Worm (Caenorhabditis elegans) whole organism, L1 larva: Measurements from ENCODE around the gene ttr-16.

Experiments
- C16A3.4 ChIP-seq: fragments of 150-350 bp; optimal IDR thresholded peaks from 2 replicates; lab custom pipeline; 2014; ENCODE audit warnings: missing biosample characterization, missing genetic modification characterization
- F16B12.6 ChIP-seq: fragments of 150-350 bp; optimal IDR thresholded peaks from 2 replicates; lab custom pipeline; 2014; ENCODE audit warnings: missing biosample characterization, missing genetic modification characterization
- aha-1 ChIP-seq: fragments of 150-350 bp; optimal IDR thresholded peaks from 2 replicates; lab custom pipeline; 2014; ENCODE audit warnings: missing biosample characterization, missing genetic modification characterization
- aly-2 ChIP-seq: fragments of 150-350 bp; optimal IDR thresholded peaks from 2 replicates; lab custom pipeline; 2014; ENCODE audit warnings: missing biosample characterization, missing genetic modification characterization
- ama-1 ChIP-seq: fragments of 150-350 bp; optimal IDR thresholded peaks from 2 replicates; lab custom pipeline; 2014
- blmp-1 ChIP-seq: fragments of 150-350 bp; optimal IDR thresholded peaks from 2 replicates; lab custom pipeline; 2014; ENCODE audit warnings: missing biosample characterization, missing genetic modification characterization
- ceh-8 ChIP-seq: fragments of 200-800 bp; sonication (Bioruptor generic); optimal IDR thresholded peaks from 2 replicates; lab custom pipeline; 2018; ENCODE audit warnings: mild to moderate bottlenecking, missing genetic modification characterization, moderate library complexity, missing compliant biosample characterization
- ceh-82 ChIP-seq, 3 experiments: fragments of 150-350 bp in 1 of 3; sonication (generic microtip) in 2 of 3; optimal IDR thresholded peaks; 2 replicates each; lab custom pipeline; 2014 to 2017; ENCODE audit warnings: missing biosample characterization in 3 of 3, missing genetic modification characterization in 3 of 3
- ceh-90 ChIP-seq: sonication (generic microtip); optimal IDR thresholded peaks from 2 replicates; lab custom pipeline; 2016; ENCODE audit warnings: missing genetic modification characterization, missing compliant biosample characterization
- ces-1 ChIP-seq: fragments of 150-350 bp; optimal IDR thresholded peaks from 2 replicates; lab custom pipeline; 2014; ENCODE audit warnings: missing biosample characterization, missing genetic modification reagents, missing genetic modification characterization
- dpl-1 ChIP-seq, 3 experiments: fragments of 150-350 bp in 2 of 3; sonication (generic microtip) in 1 of 3; optimal IDR thresholded peaks; 2 replicates each; lab custom pipeline; 2014 to 2017; ENCODE audit warnings: missing biosample characterization in 3 of 3, missing genetic modification characterization in 3 of 3, missing genetic modification reagents in 3 of 3
- dsc-1 ChIP-seq: sonication (generic microtip); optimal IDR thresholded peaks from 2 replicates; lab custom pipeline; 2016; ENCODE audit warnings: mild to moderate bottlenecking, missing genetic modification characterization, missing compliant biosample characterization
- efl-1 ChIP-seq, 4 experiments: fragments of 150-350 bp; optimal IDR thresholded peaks in 3 of 4; peaks in 1 of 4; 1 replicate in 1 of 4; 2 replicates in 3 of 4; lab custom pipeline; 2014; ENCODE audit warnings: missing biosample characterization in 2 of 4, missing genetic modification characterization in 2 of 4, missing genetic modification reagents in 2 of 4
- efl-3 ChIP-seq: fragments of 200-800 bp; sonication (Bioruptor generic); optimal IDR thresholded peaks from 2 replicates; lab custom pipeline; 2018; ENCODE audit warnings: mild to moderate bottlenecking, missing genetic modification characterization, missing compliant biosample characterization
- elt-2 ChIP-seq: sonication (generic microtip); optimal IDR thresholded peaks from 2 replicates; lab custom pipeline; 2016; ENCODE audit warnings: missing genetic modification characterization, mild to moderate bottlenecking, inconsistent platforms, missing compliant biosample characterization, missing genetic modification reagents
- ets-5 ChIP-seq: fragments of 200-800 bp; sonication (Bioruptor generic); IDR thresholded peaks from 2 replicates; pipeline ENCODE4 v1.3.6; 2022; ENCODE audit warnings: missing genetic modification characterization, missing compliant biosample characterization
- fos-1 ChIP-seq: fragments of 150-350 bp; optimal IDR thresholded peaks from 2 replicates; lab custom pipeline; 2014; ENCODE audit warnings: missing biosample characterization, missing genetic modification characterization
- hlh-4 ChIP-seq: sonication (generic microtip); optimal IDR thresholded peaks from 2 replicates; lab custom pipeline; 2016; ENCODE audit warnings: mild to moderate bottlenecking, missing genetic modification characterization, missing compliant biosample characterization
- lin-14 ChIP-seq: fragments of 200-800 bp; sonication (Bioruptor generic); optimal IDR thresholded peaks from 2 replicates; lab custom pipeline; 2018; ENCODE audit warnings: mild to moderate bottlenecking, missing genetic modification characterization, moderate library complexity, missing compliant biosample characterization
- lin-35 ChIP-seq, 2 experiments: fragments of 150-350 bp; optimal IDR thresholded peaks; 2 replicates each; lab custom pipeline; 2014; ENCODE audit warnings: missing biosample characterization in 2 of 2, missing genetic modification characterization in 2 of 2, missing genetic modification reagents in 2 of 2
- lsy-2 ChIP-seq, 2 experiments: fragments of 150-350 bp; optimal IDR thresholded peaks; 2 replicates each; lab custom pipeline; 2014; ENCODE audit warnings: missing biosample characterization in 2 of 2, missing genetic modification characterization in 2 of 2
- mab-9 ChIP-seq: fragments of 200-800 bp; sonication (Bioruptor generic); IDR thresholded peaks from 2 replicates; pipeline ENCODE4 v1.3.6; 2022; ENCODE audit warnings: missing genetic modification reagents, missing genetic modification characterization, missing compliant biosample characterization
- nhr-11 ChIP-seq: fragments of 150-350 bp; optimal IDR thresholded peaks from 2 replicates; lab custom pipeline; 2014; ENCODE audit warnings: missing biosample characterization, missing genetic modification characterization
- nhr-19 ChIP-seq: fragments of 200-800 bp; sonication (Bioruptor generic); conservative IDR thresholded peaks from 2 replicates; pipeline ENCODE4 v1.3.6; 2022; ENCODE audit warnings: missing genetic modification characterization, missing compliant biosample characterization
- nhr-20 ChIP-seq: sonication (generic microtip); optimal IDR thresholded peaks from 2 replicates; lab custom pipeline; 2016; ENCODE audit warnings: mild to moderate bottlenecking, missing genetic modification characterization, missing compliant biosample characterization
- nhr-47 ChIP-seq: sonication (generic microtip); optimal IDR thresholded peaks from 2 replicates; lab custom pipeline; 2016; ENCODE audit warnings: mild to moderate bottlenecking, missing genetic modification characterization, moderate library complexity, missing compliant biosample characterization
- nhr-71 ChIP-seq: sonication (generic microtip); optimal IDR thresholded peaks from 2 replicates; lab custom pipeline; 2016; ENCODE audit warnings: mild to moderate bottlenecking, missing genetic modification characterization, moderate library complexity, missing compliant biosample characterization
- nhr-76 ChIP-seq: sonication (generic microtip); optimal IDR thresholded peaks from 2 replicates; lab custom pipeline; 2017; ENCODE audit warnings: missing biosample characterization, missing genetic modification characterization
- nhr-85 ChIP-seq: sonication (generic microtip); peaks from one replicate; lab custom pipeline; 2016; ENCODE audit warnings: missing genetic modification characterization, inconsistent platforms, missing compliant biosample characterization
- snpc-4 ChIP-seq: fragments of 150-350 bp; optimal IDR thresholded peaks from 2 replicates; lab custom pipeline; 2014; ENCODE audit warnings: missing biosample characterization, missing genetic modification characterization
- swsn-7 ChIP-seq: sonication (generic microtip); optimal IDR thresholded peaks from 2 replicates; lab custom pipeline; 2016; ENCODE audit warnings: missing genetic modification characterization, missing compliant biosample characterization
- tbx-2 ChIP-seq: sonication (generic microtip); optimal IDR thresholded peaks from 2 replicates; lab custom pipeline; 2016; ENCODE audit warnings: missing genetic modification characterization, missing compliant biosample characterization
- tlp-1 ChIP-seq: fragments of 150-350 bp; optimal IDR thresholded peaks from 2 replicates; lab custom pipeline; 2014; ENCODE audit warnings: missing biosample characterization, missing genetic modification characterization
- unc-86 ChIP-seq: sonication (generic microtip); optimal IDR thresholded peaks from 2 replicates; lab custom pipeline; 2016; ENCODE audit warnings: missing genetic modification characterization, missing compliant biosample characterization
- zag-1 ChIP-seq: fragments of 150-350 bp; optimal IDR thresholded peaks from 2 replicates; lab custom pipeline; 2014; ENCODE audit warnings: missing biosample characterization, missing genetic modification characterization
- zip-4 ChIP-seq: fragments of 200-800 bp; sonication (Bioruptor generic); optimal IDR thresholded peaks from 2 replicates; lab custom pipeline; 2018; ENCODE audit warnings: mild to moderate bottlenecking, missing genetic modification characterization, moderate library complexity, missing compliant biosample characterization

Gene ttr-16

ce11 chrIV:11110995-11111619 lies 47.2 kb upstream of the ttr-16 start, which contains the start of gene rps-5 (continued):
- TF ChIP-seq C16A3.4 (peak; percentile 68), lin-14 (GFP tag; lab: Kevin White, UChicago) (peak; percentile 65), snpc-4 (tag; lab: Kevin White, UChicago) (peak; percentile 35), tbx-2 (tag; lab: Kevin White, UChicago) (peak; percentile 59), ama-1 (lab: Kevin White, UChicago) (no peak), lin-35 (GFP tag; optimal IDR thresholded peaks at IDR 0.05; lab: Kevin White, UChicago) (peak; percentile 80 to 92), zag-1 (tag; lab: Kevin White, UChicago) (peak; percentile 42), dsc-1 (tag; lab: Kevin White, UChicago) (peak; percentile 37), efl-3 (GFP tag; lab: Kevin White, UChicago) (no peak)

DNA sequence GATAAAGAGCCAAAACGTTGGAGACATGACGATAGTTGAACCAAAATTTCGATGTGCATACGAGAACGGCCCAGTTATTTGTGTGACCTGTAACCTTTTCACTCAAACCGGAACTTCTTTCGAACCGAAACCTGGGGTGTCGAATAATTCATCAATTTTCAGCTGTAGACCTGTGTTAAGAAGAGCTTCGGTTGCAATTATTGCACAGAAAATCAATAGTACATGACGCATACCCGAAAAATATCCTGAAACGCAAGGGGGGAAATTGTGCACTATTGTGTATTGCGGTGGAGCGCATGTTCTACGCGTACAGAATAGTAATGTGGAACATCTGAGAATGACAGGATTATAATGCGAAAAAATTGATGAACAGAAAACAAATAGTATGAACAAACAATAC lies 45.8 kb upstream of the ttr-16 start, which contains the start of gene pigk-1:
Gene pigk-1, minus strand, starts transcription at position 248 of the 400 bp plus-strand sequence.
- no peak for TF ChIP-seq nhr-85 (tag; lab: Kevin White, UChicago)
- TF ChIP-seq nhr-19 (GFP tag; lab: Robert Waterston, UW), result 0 out of 2 replicates have a peak, but pooled peaks have one; percentile 6
- no peak for TF ChIP-seq F16B12.6 (tag; lab: Kevin White, UChicago)
- TF ChIP-seq hlh-4, result no peak
- no peak for TF ChIP-seq dpl-1 (GFP tag; optimal IDR thresholded peaks at IDR 0.05; lab: Kevin White, UChicago)
- TF ChIP-seq tlp-1 (tag; lab: Kevin White, UChicago), result no peak
- no peak for TF ChIP-seq ceh-8 (GFP tag; lab: Kevin White, UChicago)
- no peak for TF ChIP-seq ceh-90
- no peak for TF ChIP-seq swsn-7 (tag; lab: Kevin White, UChicago)
- TF ChIP-seq lsy-2 (tag; optimal IDR thresholded peaks at IDR 0.05; lab: Kevin White, UChicago), result peak in 1 of 2 experiments; percentile 37
- peak; percentile 7 for TF ChIP-seq aly-2 (tag; lab: Kevin White, UChicago)
- TF ChIP-seq elt-2 (tag; lab: Kevin White, UChicago), result no peak
- no peak for TF ChIP-seq unc-86 (tag; lab: Kevin White, UChicago)
- TF ChIP-seq ets-5, result no peak
- TF ChIP-seq ceh-82 (tag; optimal IDR thresholded peaks at IDR 0.05; lab: Kevin White, UChicago), result no peak
- no peak for TF ChIP-seq C16A3.4
- peak; percentile 27 for TF ChIP-seq fos-1 (tag; lab: Kevin White, UChicago)
- TF ChIP-seq nhr-71 (tag; lab: Kevin White, UChicago), result peak; percentile 12
- TF ChIP-seq nhr-47 (tag; lab: Kevin White, UChicago), result no peak
- no peak for TF ChIP-seq zip-4 (GFP tag; lab: Kevin White, UChicago)
- TF ChIP-seq ces-1 (GFP tag; lab: Kevin White, UChicago), result no peak
- no peak for TF ChIP-seq aha-1
- TF ChIP-seq nhr-76 (tag; lab: Kevin White, UChicago), result no peak
- TF ChIP-seq lin-14 (GFP tag; lab: Kevin White, UChicago), result no peak

ce11 chrIV:11105724-11106123 lies 41.8 kb upstream of the ttr-16 start, which contains the start of gene srlf-24:
srlf-24 (minus strand) TSS chrIV:11105824.
- TF ChIP-seq nhr-11 (no peak), efl-1 (optimal IDR thresholded peaks at IDR 0.05; lab: Kevin White, UChicago) (no peak), efl-1 (GFP tag; optimal IDR thresholded peaks at IDR 0.05 in 1 of 2; lab: Kevin White, UChicago) (peak in 1 of 2 experiments; percentile 51)

ce11 chrIV:11103501-11103900 lies 39.6 kb upstream of the ttr-16 start:
- TF ChIP-seq ama-1 (lab: Kevin White, UChicago), result no peak
- peak; percentile 61 for TF ChIP-seq nhr-85 (tag; lab: Kevin White, UChicago)
- TF ChIP-seq blmp-1 (tag; lab: Kevin White, UChicago), result no peak
- TF ChIP-seq lsy-2 (tag; optimal IDR thresholded peaks at IDR 0.05; lab: Kevin White, UChicago), result no peak
- no peak for TF ChIP-seq mab-9 (GFP tag; lab: Robert Waterston, UW)
- TF ChIP-seq C16A3.4, result no peak
- no peak for TF ChIP-seq nhr-20 (tag; lab: Kevin White, UChicago)
